Worm (Caenorhabditis elegans): Measurements from ENCODE around the gene sru-7.

sru-7 gene

ce11 chrIV:8462376-8462775 is 30.0 kb upstream of the sru-7 start:
- TF ChIP-seq tab-1 (GFP tag; IDR thresholded peaks at IDR 0.05) (no peak), cog-1 (tag; optimal IDR thresholded peaks at IDR 0.05) (no peak), ztf-29 (GFP tag; IDR thresholded peaks at IDR 0.05) (no peak), flt-1 (GFP tag; IDR thresholded peaks at IDR 0.05) (no peak), klf-2 (GFP tag; conservative IDR thresholded peaks at IDR 0.05) (no peak), T22C8.4 (GFP tag; IDR thresholded peaks at IDR 0.05) (no peak), med-1 (GFP tag; optimal IDR thresholded peaks at IDR 0.05; ENCODE audit: insufficient read depth) (no peak), ref-1 (GFP tag; conservative IDR thresholded peaks at IDR 0.05) (no peak), ztf-23 (GFP tag; IDR thresholded peaks at IDR 0.05) (no peak)

- TF ChIP-seq flt-1 (GFP tag; IDR thresholded peaks at IDR 0.05) (no peak), ztf-29 (GFP tag; IDR thresholded peaks at IDR 0.05) (no peak), T22C8.4 (GFP tag; IDR thresholded peaks at IDR 0.05) (no peak), med-1 (GFP tag; optimal IDR thresholded peaks at IDR 0.05; ENCODE audit: insufficient read depth) (no peak)
Observed at ce11 chrIV:8463069-8463468, 29.3 kb upstream of the sru-7 start.

DNA sequence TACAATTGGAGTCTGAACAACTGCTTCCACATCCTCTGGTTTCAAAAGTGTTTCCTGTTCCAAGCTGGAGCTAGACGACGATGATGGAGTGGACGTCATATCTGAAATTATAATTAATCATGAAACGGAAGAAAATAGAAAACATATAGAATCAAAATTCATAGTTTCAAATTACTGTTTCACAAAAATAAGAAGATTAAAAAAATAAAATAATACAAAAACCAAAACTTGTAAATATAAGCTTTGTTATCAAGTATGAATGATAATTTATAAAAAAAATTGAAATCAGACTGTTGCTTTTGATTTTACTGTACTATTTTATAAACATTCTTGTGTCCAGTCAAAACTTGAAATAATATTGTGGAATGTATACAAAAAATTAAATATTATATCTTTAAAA is 28.6 kb upstream of the sru-7 start, which contains the start of gene str-176:
str-176 (minus strand) TSS at position 101 of the 400 bp plus-strand sequence.
- TF ChIP-seq ref-1 (GFP tag; conservative IDR thresholded peaks at IDR 0.05), result no peak
- no peak for TF ChIP-seq T22C8.4 (GFP tag; IDR thresholded peaks at IDR 0.05)
- no peak for TF ChIP-seq cog-1 (tag; optimal IDR thresholded peaks at IDR 0.05)
- no peak for TF ChIP-seq klf-2 (GFP tag; conservative IDR thresholded peaks at IDR 0.05)
- no peak for TF ChIP-seq ztf-29 (GFP tag; IDR thresholded peaks at IDR 0.05)

DNA sequence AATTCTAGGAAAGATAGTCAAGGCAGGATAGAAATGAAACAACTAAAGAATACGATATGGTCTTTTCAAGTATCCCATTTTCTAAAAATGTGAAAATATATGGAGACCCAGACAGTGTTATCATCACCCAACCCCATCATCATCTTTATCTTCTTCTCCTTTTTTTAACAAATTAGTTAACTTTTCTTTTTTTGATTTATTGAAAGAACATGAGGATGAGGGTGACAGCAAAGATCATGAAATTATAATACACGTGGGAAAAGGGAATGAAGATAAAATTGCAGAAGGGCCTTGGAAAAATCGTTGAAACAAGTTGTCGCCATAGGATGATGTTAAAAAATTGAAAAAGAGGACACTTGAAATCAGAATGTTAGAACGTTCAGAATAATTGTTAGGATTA is 28.2 kb upstream of the sru-7 start:
- TF ChIP-seq ztf-23 (GFP tag; IDR thresholded peaks at IDR 0.05) (no peak), ref-1 (GFP tag; conservative IDR thresholded peaks at IDR 0.05) (no peak), tab-1 (GFP tag; IDR thresholded peaks at IDR 0.05) (no peak), cog-1 (tag; optimal IDR thresholded peaks at IDR 0.05) (no peak)

- no peak for TF ChIP-seq med-1 (GFP tag; optimal IDR thresholded peaks at IDR 0.05; ENCODE audit: insufficient read depth)
- TF ChIP-seq flt-1 (GFP tag; IDR thresholded peaks at IDR 0.05), result no peak
- no peak for TF ChIP-seq cog-1 (tag; optimal IDR thresholded peaks at IDR 0.05)
- TF ChIP-seq ztf-29 (GFP tag; IDR thresholded peaks at IDR 0.05), result no peak
- TF ChIP-seq ztf-23 (GFP tag; IDR thresholded peaks at IDR 0.05), result no peak
- TF ChIP-seq T22C8.4 (GFP tag; IDR thresholded peaks at IDR 0.05), result no peak
- TF ChIP-seq ref-1 (GFP tag; conservative IDR thresholded peaks at IDR 0.05), result no peak
- no peak for TF ChIP-seq klf-2 (GFP tag; conservative IDR thresholded peaks at IDR 0.05)
- no peak for TF ChIP-seq tab-1 (GFP tag; IDR thresholded peaks at IDR 0.05)
Observed at ce11 chrIV:8472493-8472892, 19.8 kb upstream of the sru-7 start, which contains the start of gene oat-1. Gene oat-1 (minus strand): TSS chrIV:8472593.

DNA sequence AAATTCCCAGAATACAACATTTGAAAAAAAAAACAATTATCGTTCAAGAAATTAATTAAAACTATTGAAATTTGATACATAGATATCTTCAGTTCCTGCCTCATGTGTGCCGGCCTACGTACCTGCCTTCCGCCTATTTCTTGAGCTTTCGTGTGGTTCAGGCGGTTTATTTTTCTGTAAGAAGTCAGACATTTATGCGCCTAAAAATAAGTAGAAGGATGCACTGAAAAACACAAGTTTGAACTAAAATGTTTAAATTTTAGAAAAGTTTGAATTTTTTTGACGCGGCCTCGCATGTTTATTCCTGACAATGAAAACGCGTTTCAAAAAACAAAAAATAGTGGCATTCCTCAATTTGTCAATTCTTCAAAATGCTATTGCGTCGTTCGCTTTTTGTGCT is 18.6 kb upstream of the sru-7 start, which contains the start of gene C28C12.11:
C28C12.11 (plus strand) TSS at position 301 of the 400 bp plus-strand sequence.
- no peak for TF ChIP-seq cog-1 (tag; optimal IDR thresholded peaks at IDR 0.05)
- no peak for TF ChIP-seq tab-1 (GFP tag; IDR thresholded peaks at IDR 0.05)
- TF ChIP-seq ref-1 (GFP tag; conservative IDR thresholded peaks at IDR 0.05), result no peak
- TF ChIP-seq T22C8.4 (GFP tag; IDR thresholded peaks at IDR 0.05), result no peak
- no peak for TF ChIP-seq ztf-29 (GFP tag; IDR thresholded peaks at IDR 0.05)
- TF ChIP-seq flt-1 (GFP tag; IDR thresholded peaks at IDR 0.05), result no peak
- no peak for TF ChIP-seq klf-2 (GFP tag; conservative IDR thresholded peaks at IDR 0.05)
- TF ChIP-seq ztf-23 (GFP tag; IDR thresholded peaks at IDR 0.05), result no peak
- TF ChIP-seq med-1 (GFP tag; optimal IDR thresholded peaks at IDR 0.05; ENCODE audit: insufficient read depth), result no peak

- TF ChIP-seq cog-1 (tag; optimal IDR thresholded peaks at IDR 0.05), result no peak
- no peak for TF ChIP-seq ref-1 (GFP tag; conservative IDR thresholded peaks at IDR 0.05)
- TF ChIP-seq med-1 (GFP tag; optimal IDR thresholded peaks at IDR 0.05; ENCODE audit: insufficient read depth), result no peak
- TF ChIP-seq flt-1 (GFP tag; IDR thresholded peaks at IDR 0.05), result no peak
Observed at ce11 chrIV:8475030-8475679, 17.2 kb upstream of the sru-7 start.

DNA sequence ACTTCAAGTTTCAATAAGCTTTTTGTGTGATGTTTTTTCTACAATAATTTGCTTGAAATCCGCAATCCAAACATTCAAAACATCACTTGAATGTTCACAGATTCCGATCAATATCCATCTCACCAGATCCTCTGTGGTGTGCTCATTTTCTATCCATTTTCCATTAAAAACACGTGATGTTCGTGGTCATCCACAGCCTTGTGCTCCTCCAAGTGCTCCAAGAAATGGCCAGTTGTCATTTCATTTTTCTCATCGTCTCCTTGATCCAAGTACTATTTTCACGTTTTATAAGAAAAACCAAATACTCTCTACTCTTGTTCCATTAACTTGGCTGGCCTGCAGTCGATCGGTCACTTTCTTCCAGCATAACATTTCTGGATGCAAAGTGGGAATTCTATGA is 16.2 kb upstream of the sru-7 start:
- TF ChIP-seq ztf-29 (GFP tag; IDR thresholded peaks at IDR 0.05) (no peak), ztf-23 (GFP tag; IDR thresholded peaks at IDR 0.05) (no peak)

DNA sequence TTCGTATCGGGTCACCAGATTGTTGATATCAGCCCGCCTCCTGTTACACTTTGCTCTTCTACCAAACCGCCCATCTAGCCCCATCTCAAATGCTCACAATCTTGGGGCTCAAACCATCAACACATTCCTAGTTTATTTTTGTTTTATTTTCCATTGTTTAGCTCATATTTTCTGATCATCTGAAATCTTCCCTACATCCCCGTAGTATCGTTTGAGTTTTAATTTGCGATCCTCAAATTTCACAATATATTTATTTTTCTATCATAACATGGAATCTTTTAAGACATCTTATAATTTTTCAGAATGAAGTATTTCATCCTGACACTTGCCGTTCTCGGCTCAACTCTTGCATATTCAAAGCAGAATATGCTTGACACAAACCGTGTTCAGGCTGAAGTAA is 15.5 kb upstream of the sru-7 start, which contains the start of gene spp-10:
spp-10 (plus strand) TSS at position 301 of the 400 bp plus-strand sequence.
- TF ChIP-seq tab-1 (GFP tag; IDR thresholded peaks at IDR 0.05), result no peak
- TF ChIP-seq ref-1 (GFP tag; conservative IDR thresholded peaks at IDR 0.05), result no peak
- no peak for TF ChIP-seq klf-2 (GFP tag; conservative IDR thresholded peaks at IDR 0.05)
- no peak for TF ChIP-seq ztf-23 (GFP tag; IDR thresholded peaks at IDR 0.05)
- TF ChIP-seq T22C8.4 (GFP tag; IDR thresholded peaks at IDR 0.05), result no peak
- TF ChIP-seq flt-1 (GFP tag; IDR thresholded peaks at IDR 0.05), result no peak
- no peak for TF ChIP-seq med-1 (GFP tag; optimal IDR thresholded peaks at IDR 0.05; ENCODE audit: insufficient read depth)
- TF ChIP-seq ztf-29 (GFP tag; IDR thresholded peaks at IDR 0.05), result no peak
- TF ChIP-seq cog-1 (tag; optimal IDR thresholded peaks at IDR 0.05), result no peak

DNA sequence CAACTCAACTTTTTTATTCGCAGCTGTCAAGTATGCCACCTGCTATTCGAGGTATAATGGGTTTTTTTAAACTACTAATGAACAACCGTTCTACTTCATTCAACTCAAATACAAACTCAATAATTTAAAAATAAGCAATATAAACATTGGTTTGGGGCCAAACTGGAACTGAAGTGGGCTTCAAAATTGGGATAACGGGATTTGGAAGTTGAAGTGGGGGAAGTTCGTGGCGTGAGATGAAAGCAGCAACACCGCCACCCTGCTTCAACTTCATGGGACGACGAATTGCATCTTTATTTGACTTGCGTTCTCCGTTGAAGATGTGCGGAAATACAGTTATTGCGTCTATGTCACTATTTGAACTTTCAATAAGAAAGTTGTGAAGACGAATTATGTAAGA is 13.8 kb upstream of the sru-7 start:
- no peak for TF ChIP-seq T22C8.4 (GFP tag; IDR thresholded peaks at IDR 0.05)
- no peak for TF ChIP-seq flt-1 (GFP tag; IDR thresholded peaks at IDR 0.05)
- no peak for TF ChIP-seq med-1 (GFP tag; optimal IDR thresholded peaks at IDR 0.05; ENCODE audit: insufficient read depth)
- TF ChIP-seq tab-1 (GFP tag; IDR thresholded peaks at IDR 0.05), result no peak
- no peak for TF ChIP-seq ref-1 (GFP tag; conservative IDR thresholded peaks at IDR 0.05)
- TF ChIP-seq ztf-29 (GFP tag; IDR thresholded peaks at IDR 0.05), result no peak
- TF ChIP-seq klf-2 (GFP tag; conservative IDR thresholded peaks at IDR 0.05), result no peak
- TF ChIP-seq ztf-23 (GFP tag; IDR thresholded peaks at IDR 0.05), result no peak
- no peak for TF ChIP-seq cog-1 (tag; optimal IDR thresholded peaks at IDR 0.05)
